Worm (Caenorhabditis elegans) whole organism, early embryonic: ENCODE results near the gene melo-1.

Source experiments
- B0310.2 ChIP-seq: sonication (generic microtip); optimal IDR thresholded peaks from 2 replicates; lab custom pipeline; 2016; ENCODE audit warnings: mild to moderate bottlenecking, missing genetic modification characterization, missing compliant biosample characterization
- aly-1 ChIP-seq: sonication (generic microtip); optimal IDR thresholded peaks from 2 replicates; lab custom pipeline; 2016; ENCODE audit warnings: missing genetic modification characterization, missing compliant biosample characterization
- ama-1 ChIP-seq: fragments of 150-350 bp; optimal IDR thresholded peaks from 2 replicates; lab custom pipeline; 2014
- ceh-13 ChIP-seq: fragments of 200-800 bp; sonication (Bioruptor generic); optimal IDR thresholded peaks from 2 replicates; lab custom pipeline; 2018; ENCODE audit warnings: mild to moderate bottlenecking, missing genetic modification characterization, missing compliant biosample characterization
- ets-7 ChIP-seq: sonication (generic microtip); optimal IDR thresholded peaks from 2 replicates; lab custom pipeline; 2016; ENCODE audit warnings: missing genotype, missing genetic modification characterization, missing compliant biosample characterization
- flt-1 ChIP-seq: fragments of 200-800 bp; sonication (Bioruptor generic); IDR thresholded peaks from 2 replicates; pipeline ENCODE4 v1.3.6; 2022; ENCODE audit warnings: missing genetic modification characterization, missing compliant biosample characterization
- hmbx-1 ChIP-seq: sonication (generic microtip); optimal IDR thresholded peaks from 2 replicates; lab custom pipeline; 2016; ENCODE audit warnings: mild to moderate bottlenecking, missing genetic modification characterization, missing compliant biosample characterization
- hmg-4 ChIP-seq: fragments of 200-800 bp; sonication (Bioruptor generic); optimal IDR thresholded peaks from 2 replicates; lab custom pipeline; 2018; ENCODE audit warnings: mild to moderate bottlenecking, missing genetic modification characterization, missing compliant biosample characterization
- pes-1 ChIP-seq: fragments of 200-800 bp; sonication (Bioruptor generic); IDR thresholded peaks from 2 replicates; pipeline ENCODE4 v1.3.6; 2022; ENCODE audit warnings: missing genetic modification reagents, missing genetic modification characterization, missing compliant biosample characterization
- tbx-11 ChIP-seq: fragments of 200-800 bp; sonication (Bioruptor generic); IDR thresholded peaks from 2 replicates; pipeline ENCODE4 v1.3.6; 2022; ENCODE audit warnings: missing genetic modification characterization, missing compliant biosample characterization
- tbx-37 ChIP-seq: fragments of 200-800 bp; sonication (Bioruptor generic); conservative IDR thresholded peaks from 2 replicates; pipeline ENCODE4 v1.3.6; 2022; ENCODE audit warnings: missing genetic modification reagents, missing genetic modification characterization, missing compliant biosample characterization
- tra-4 ChIP-seq: sonication (generic microtip); optimal IDR thresholded peaks from 2 replicates; lab custom pipeline; 2017; ENCODE audit warnings: missing genetic modification characterization, missing compliant biosample characterization

DNA sequence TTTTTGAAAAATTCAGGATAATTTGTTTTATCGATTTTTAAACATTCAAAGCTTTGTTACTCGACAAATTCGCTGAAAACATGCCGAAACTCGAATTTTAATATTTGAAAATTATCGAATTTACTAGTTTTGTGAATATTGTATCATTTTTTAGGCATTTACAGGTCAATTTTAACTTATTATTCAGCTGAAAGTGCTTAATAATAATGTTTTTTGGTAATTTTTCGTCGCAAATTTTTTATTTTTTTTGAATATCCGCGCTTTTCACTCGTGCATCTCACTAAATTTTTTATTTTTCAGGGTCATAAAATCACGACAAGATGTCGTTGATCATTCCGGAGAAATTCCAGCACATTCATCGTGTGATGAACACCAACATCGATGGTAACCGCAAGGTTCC lies 38.5 kb downstream of the melo-1 start, which contains the start of gene rps-18:
- TF ChIP-seq ets-7 (tag; lab: Kevin White, UChicago) (no peak), pes-1 (GFP tag; lab: Robert Waterston, UW) (no peak), hmbx-1 (no peak), aly-1 (tag; lab: Kevin White, UChicago) (no peak), ama-1 (lab: Kevin White, UChicago) (no peak), hmg-4 (GFP tag; lab: Kevin White, UChicago) (no peak), flt-1 (no peak), tbx-37 (no peak), tra-4 (no peak), B0310.2 (tag; lab: Kevin White, UChicago) (no peak), ceh-13 (GFP tag; lab: Kevin White, UChicago) (no peak), tbx-11 (GFP tag; lab: Robert Waterston, UW) (no peak)
